Fruit fly (Drosophila melanogaster): ENCODE measurements around the gene Peritrophin-15a.

Gene Peritrophin-15a

DNA sequence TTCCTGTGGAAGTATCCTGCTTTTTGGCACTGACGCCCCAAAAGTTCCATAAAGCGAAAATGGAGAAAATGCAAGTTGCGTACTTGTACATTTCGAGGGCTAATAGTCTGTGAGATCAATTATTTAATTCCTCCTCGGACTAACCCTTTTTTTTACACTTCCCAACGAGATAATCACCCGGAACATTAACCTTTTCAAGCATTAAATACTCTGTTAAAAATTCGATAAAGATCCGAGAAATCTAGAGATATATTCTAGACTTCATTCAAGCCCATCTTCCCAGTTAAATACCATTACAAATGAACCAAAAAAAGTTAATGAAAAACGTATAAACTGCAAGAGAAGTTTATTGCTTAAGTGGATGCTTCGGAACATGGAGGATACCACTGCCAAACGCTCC, 1.7 kb downstream of the Peritrophin-15a start, which contains the start of gene lectin-29Ca:
Gene lectin-29Ca, minus strand, starts transcription at position 101 of the 400 bp plus-strand sequence.
- TF ChIP-seq CG8478 (optimal IDR thresholded peaks at IDR 0.05) (no peak), CTCF (optimal IDR thresholded peaks at IDR 0.05) (no peak)

DNA sequence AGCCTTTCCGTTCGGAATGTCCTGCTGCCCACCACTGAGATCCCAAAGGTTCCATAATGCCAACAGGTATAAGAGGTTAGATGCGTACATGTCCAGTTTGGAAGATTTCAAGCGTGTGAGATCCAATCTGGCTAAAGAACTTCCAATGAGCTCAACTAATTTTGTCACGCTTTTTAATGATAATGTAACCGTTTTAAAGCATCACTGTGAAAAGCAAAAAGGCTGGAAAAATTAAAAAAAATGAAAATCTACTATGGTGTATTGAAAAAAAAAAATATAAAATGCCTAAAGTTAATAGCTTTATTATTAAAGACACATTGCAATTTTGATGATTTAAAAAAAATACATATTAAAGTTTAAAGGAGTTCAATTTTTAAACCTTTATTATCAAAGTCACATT, 2.8 kb downstream of the Peritrophin-15a start, which contains the start of gene Acp29AB:
Gene Acp29AB, minus strand, starts transcription at position 101 of the 400 bp plus-strand sequence.
- TF ChIP-seq CTCF (optimal IDR thresholded peaks at IDR 0.05) (no peak), CG8478 (optimal IDR thresholded peaks at IDR 0.05) (no peak)

- TF ChIP-seq CTCF (optimal IDR thresholded peaks at IDR 0.05): no peak
Observed at dm6 chr2L:8392298-8392697, 3.6 kb downstream of the Peritrophin-15a start, which contains the start of gene CG42820. Gene CG42820 (minus strand): TSS chr2L:8392398.

dm6 chr2L:8389231-8389630, 6.7 kb downstream of the Peritrophin-15a start, which contains the start of gene CG42819:
Gene CG42819 (minus strand): TSS chr2L:8389331.
- no peak for TF ChIP-seq CTCF (optimal IDR thresholded peaks at IDR 0.05)
- TF ChIP-seq CG8478 (optimal IDR thresholded peaks at IDR 0.05): no peak

DNA sequence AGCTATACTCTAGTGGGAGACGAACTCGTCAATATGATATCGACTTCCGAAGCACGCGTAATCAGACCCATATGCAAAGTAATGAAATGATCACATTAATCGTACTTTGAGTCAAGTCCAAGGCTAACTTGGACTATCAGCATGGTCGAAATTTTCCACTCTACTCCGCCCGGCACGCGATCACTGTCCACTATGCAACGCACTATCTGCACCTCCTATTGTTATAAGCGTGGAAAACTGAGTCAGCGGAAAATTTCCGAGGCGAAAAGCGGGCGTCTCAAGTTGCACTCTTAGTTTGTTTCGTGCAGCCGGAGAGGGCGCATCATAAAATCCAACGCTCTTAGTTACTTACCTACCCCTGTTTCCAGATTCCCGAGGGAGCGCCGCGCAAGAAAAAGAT, 10.0 kb downstream of the Peritrophin-15a start:
- TF ChIP-seq CG8478 (optimal IDR thresholded peaks at IDR 0.05): no peak
- no peak for TF ChIP-seq CTCF (optimal IDR thresholded peaks at IDR 0.05)

- TF ChIP-seq CG8478 (optimal IDR thresholded peaks at IDR 0.05) (no peak), CTCF (optimal IDR thresholded peaks at IDR 0.05) (no peak)
Observed at dm6 chr2L:8384985-8385519, 10.8 kb downstream of the Peritrophin-15a start.

DNA sequence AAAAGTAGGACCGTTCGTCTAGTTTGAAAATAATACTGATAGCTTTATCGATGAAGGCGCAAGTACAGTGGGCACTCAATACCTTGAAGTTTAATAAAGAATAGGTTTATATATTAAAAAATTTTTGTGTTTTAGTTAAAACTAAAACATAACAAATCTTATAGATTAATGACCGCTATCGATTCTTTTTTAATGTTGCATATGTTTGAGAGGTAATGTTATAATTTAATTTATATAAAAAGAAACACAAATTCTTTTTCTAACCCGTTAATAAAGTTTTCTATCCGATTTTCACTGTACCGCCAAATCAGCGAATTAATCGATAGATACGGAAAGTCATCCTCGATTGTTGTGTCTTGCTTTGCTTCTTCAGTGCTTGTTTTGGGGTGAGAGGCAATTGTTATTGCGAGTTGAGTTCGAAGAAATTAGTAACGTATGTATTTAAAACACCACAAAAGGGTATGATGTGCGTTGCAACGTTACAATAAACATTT, 11.7 kb downstream of the Peritrophin-15a start, which contains the start of the genes Dad1 and CG13384:
Gene Dad1, minus strand, starts transcription at position 30 of the 494 bp plus-strand sequence.
Gene CG13384, plus strand, starts transcription at position 348 of the 494 bp plus-strand sequence.
- TF ChIP-seq CTCF (optimal IDR thresholded peaks at IDR 0.05) (no peak), CG8478 (optimal IDR thresholded peaks at IDR 0.05) (no peak)

DNA sequence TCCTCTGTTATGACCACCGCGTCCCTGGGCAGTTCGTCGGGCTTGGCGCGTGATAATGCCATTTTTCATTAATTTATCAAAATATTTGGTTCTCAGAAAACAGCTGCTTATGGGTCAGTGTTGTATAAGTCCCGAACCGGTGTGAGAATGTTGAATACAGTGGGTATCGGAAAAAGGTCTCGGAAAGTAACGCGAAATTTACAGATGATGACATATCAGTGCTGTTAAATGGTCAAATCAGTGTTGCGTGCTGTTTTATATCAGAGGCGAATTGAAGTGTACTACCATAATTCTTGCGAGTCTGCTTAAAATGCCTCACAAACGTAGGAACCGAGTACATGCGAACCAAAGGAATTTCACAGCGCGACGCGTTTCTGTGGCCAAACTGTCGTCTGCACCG, 13.2 kb downstream of the Peritrophin-15a start, which contains the start of the genes CG13392 and Rcd4:
Gene CG13392, minus strand, starts transcription at position 162 of the 400 bp plus-strand sequence.
Gene Rcd4, plus strand, starts transcription at position 216 of the 400 bp plus-strand sequence.
- TF ChIP-seq CG8478 (optimal IDR thresholded peaks at IDR 0.05) (no peak), CTCF (optimal IDR thresholded peaks at IDR 0.05) (no peak)

- TF ChIP-seq CG8478 (optimal IDR thresholded peaks at IDR 0.05) (no peak), CTCF (optimal IDR thresholded peaks at IDR 0.05) (no peak)
Observed at dm6 chr2L:8381508-8382036, 14.3 kb downstream of the Peritrophin-15a start, which contains the start of gene AlaRS. Gene AlaRS (minus strand): TSS chr2L:8381764.

- TF ChIP-seq CG8478 (optimal IDR thresholded peaks at IDR 0.05) (no peak), CTCF (optimal IDR thresholded peaks at IDR 0.05) (no peak)
Observed at dm6 chr2L:8376717-8377116, 19.2 kb downstream of the Peritrophin-15a start, which contains the start of the genes CG13390 and CG17294. Gene CG13390 (minus strand): TSS chr2L:8376797. Gene CG17294 (plus strand): TSS chr2L:8377035.

dm6 chr2L:8374235-8374634, 21.7 kb downstream of the Peritrophin-15a start, which contains the start of gene Wdr82:
Gene Wdr82 (plus strand): TSS chr2L:8374461.
- TF ChIP-seq CG8478 (optimal IDR thresholded peaks at IDR 0.05): no peak
- TF ChIP-seq CTCF (optimal IDR thresholded peaks at IDR 0.05): no peak

dm6 chr2L:8372248-8372647, 23.6 kb downstream of the Peritrophin-15a start:
- TF ChIP-seq CG8478 (optimal IDR thresholded peaks at IDR 0.05) (no peak), CTCF (optimal IDR thresholded peaks at IDR 0.05) (no peak)

DNA sequence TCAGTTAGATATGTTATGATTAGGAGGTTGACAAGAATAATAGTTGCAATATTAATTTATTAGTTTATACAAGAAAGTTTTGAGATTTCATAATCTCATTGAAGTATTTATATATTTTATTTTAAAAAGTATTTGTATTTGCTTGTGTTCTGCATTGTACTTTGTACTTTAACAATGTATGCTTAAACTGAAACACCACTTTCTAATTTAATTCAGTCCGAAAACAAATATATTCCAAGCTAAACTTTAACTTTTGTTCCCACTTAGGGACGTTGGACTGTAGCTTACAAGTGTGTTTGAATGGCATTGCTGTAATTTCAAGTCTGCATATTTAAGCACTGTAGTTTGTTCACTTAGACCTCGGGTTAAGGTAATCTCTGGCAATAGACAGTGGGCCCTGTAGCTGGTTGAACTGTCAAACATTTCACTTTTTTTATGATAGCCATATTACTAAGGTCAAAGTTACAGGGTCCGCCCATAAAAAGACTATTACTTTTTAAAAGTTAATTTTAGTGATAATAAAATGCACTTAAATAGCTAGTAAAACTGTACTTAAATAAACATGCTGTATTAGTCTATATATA, 24.4 kb downstream of the Peritrophin-15a start:
- TF ChIP-seq CG8478 (optimal IDR thresholded peaks at IDR 0.05) (no peak), CTCF (optimal IDR thresholded peaks at IDR 0.05) (no peak)

DNA sequence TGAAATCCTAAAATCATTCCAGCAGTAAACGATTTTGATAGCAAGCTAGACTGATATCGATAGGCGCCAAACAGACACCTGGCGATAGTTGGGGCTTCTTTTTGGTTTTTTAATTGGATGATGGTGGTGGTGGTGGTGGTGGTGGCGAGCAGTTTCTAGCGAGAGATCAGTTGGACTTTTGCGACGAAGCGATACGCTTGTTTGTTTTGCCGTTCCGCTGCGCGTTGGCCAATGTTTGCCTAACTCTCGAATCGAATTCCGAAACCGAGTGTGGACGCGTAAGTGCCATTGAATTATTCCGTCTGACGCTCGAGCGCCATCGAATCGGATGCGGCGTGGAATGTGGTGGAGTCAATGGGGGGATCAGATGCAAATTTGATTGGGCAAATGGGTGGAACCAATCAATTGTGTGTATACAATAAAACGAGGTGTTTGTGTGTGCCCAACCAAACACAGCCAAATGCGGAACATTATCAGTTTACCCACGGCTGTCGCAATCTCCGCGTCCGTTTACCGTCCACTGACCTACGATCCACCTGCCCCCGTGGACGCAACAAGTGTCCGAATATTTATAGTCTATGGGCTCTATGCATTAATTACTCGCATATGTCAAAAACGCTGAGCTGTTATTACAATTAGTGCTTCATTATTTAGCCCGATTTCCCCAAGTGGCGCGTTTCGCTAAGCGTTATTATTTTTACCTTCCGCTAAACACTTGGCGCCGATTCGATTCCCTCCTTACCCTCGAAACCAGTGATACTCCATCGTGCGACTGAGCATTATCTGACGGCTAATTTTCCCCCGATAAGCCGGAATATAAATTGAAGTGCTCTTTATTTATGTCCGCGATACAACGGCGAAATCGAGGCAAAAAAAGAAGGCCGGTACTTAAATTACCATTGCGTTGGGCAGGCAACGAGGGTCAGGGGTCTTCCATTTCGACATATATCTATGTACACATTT, 25.3 kb downstream of the Peritrophin-15a start, which contains the start of gene CG17292:
Gene CG17292, plus strand, starts transcription at position 91 of the 963 bp plus-strand sequence.
- no peak for TF ChIP-seq CTCF (optimal IDR thresholded peaks at IDR 0.05)
- no peak for TF ChIP-seq CG8478 (optimal IDR thresholded peaks at IDR 0.05)

All from S2 (cell line).